Fruit fly (Drosophila melanogaster): ENCODE measurements around the gene out.

Gene out

dm6 chrX:19354628-19355101 lies 32.8 kb upstream of the out start (continued):
- TF ChIP-seq pho (GFP tag; optimal IDR thresholded peaks at IDR 0.05) (peak; percentile 32), Stat92E (GFP tag; optimal IDR thresholded peaks at IDR 0.05) (no peak), fd3F (GFP tag; optimal IDR thresholded peaks at IDR 0.05) (peak; percentile 33), hb (GFP tag; IDR thresholded peaks at IDR 0.05; ENCODE audit: partially characterized antibody) (no peak), caup (GFP tag; optimal IDR thresholded peaks at IDR 0.05; ENCODE audit: severe bottlenecking) (peak; percentile 27), CG15696 (tag; optimal IDR thresholded peaks at IDR 0.05) (peak; percentile 25), ro (GFP tag; IDR thresholded peaks at IDR 0.05) (no peak), CG12071 (GFP tag; optimal IDR thresholded peaks at IDR 0.05) (no peak), ftz-f1 (GFP tag; optimal IDR thresholded peaks at IDR 0.05) (no peak), CG5245 (GFP tag; optimal IDR thresholded peaks at IDR 0.05) (peak; percentile 3), seq (GFP tag; IDR thresholded peaks at IDR 0.05) (no peak), CkIIα-i1 (GFP tag; IDR thresholded peaks at IDR 0.05) (no peak), CG13894 (tag; optimal IDR thresholded peaks at IDR 0.05) (no peak), Atf-2 (GFP tag; optimal IDR thresholded peaks at IDR 0.05) (no peak), Hr51 (GFP tag; optimal IDR thresholded peaks at IDR 0.05) (peak in 1 of 2 experiments; percentile 50), gcm2 (GFP tag; optimal IDR thresholded peaks at IDR 0.05) (no peak), Ptx1 (GFP tag; IDR thresholded peaks at IDR 0.05) (peak; percentile 35; the same call in 1 of the 2 replicates), CG30431 (GFP tag; optimal IDR thresholded peaks at IDR 0.05) (peak; percentile 2), CG11560 (tag; IDR thresholded peaks at IDR 0.05) (no peak), Fer3 (tag; optimal IDR thresholded peaks at IDR 0.05) (peak; percentile 6), CG7928 (GFP tag; optimal IDR thresholded peaks at IDR 0.05) (no peak), BtbVII (GFP tag; optimal IDR thresholded peaks at IDR 0.05) (no peak), GATAe (GFP tag; conservative IDR thresholded peaks at IDR 0.05) (no peak), prd (optimal IDR thresholded peaks at IDR 0.05) (no peak), prd (GFP tag; IDR thresholded peaks at IDR 0.05) (peak; percentile 18; the same call in 1 of the 3 replicates), fd64A (GFP tag; optimal IDR thresholded peaks at IDR 0.05) (no peak), ato (GFP tag; IDR thresholded peaks at IDR 0.05; ENCODE audit: partially characterized antibody) (no peak), CG1233 (GFP tag; optimal IDR thresholded peaks at IDR 0.05) (peak; percentile 10), bab2 (GFP tag; optimal IDR thresholded peaks at IDR 0.05) (peak; percentile 19), psq (GFP tag; optimal IDR thresholded peaks at IDR 0.05) (peak; percentile 23), ci (GFP tag; IDR thresholded peaks at IDR 0.05) (no peak), Blimp-1 (GFP tag; optimal IDR thresholded peaks at IDR 0.05) (peak; percentile 69), gsb-n (tag; optimal IDR thresholded peaks at IDR 0.05) (peak; percentile 48), grn (GFP tag; optimal IDR thresholded peaks at IDR 0.05) (no peak), CG2116 (GFP tag; optimal IDR thresholded peaks at IDR 0.05) (no peak), CG14667 (GFP tag; IDR thresholded peaks at IDR 0.05) (no peak), CG12104 (GFP tag; optimal IDR thresholded peaks at IDR 0.05) (peak; percentile 34), CG8281 (tag; optimal IDR thresholded peaks at IDR 0.05) (no peak), pb (GFP tag; optimal IDR thresholded peaks at IDR 0.05) (peak; percentile 40), h (optimal IDR thresholded peaks at IDR 0.05) (no peak), klu (GFP tag; IDR thresholded peaks at IDR 0.05) (no peak), CG17186 (GFP tag; optimal IDR thresholded peaks at IDR 0.05) (no peak), CG7556 (GFP tag; optimal IDR thresholded peaks at IDR 0.05) (peak; percentile 36), CrebB (tag; optimal IDR thresholded peaks at IDR 0.05) (no peak), CG10462 (GFP tag; optimal IDR thresholded peaks at IDR 0.05) (no peak), jing (GFP tag; optimal IDR thresholded peaks at IDR 0.05) (no peak), slbo (GFP tag; IDR thresholded peaks at IDR 0.05) (peak; percentile 38), Nf-YB (GFP tag; optimal IDR thresholded peaks at IDR 0.05) (no peak), CG7839 (tag; optimal IDR thresholded peaks at IDR 0.05) (peak; percentile 69), eve (GFP tag; optimal IDR thresholded peaks at IDR 0.05) (peak in 1 of 2 experiments; percentile 72), CG10654 (GFP tag; optimal IDR thresholded peaks at IDR 0.05) (no peak)

Measured in whole organism, embryonic.